Fruit fly (Drosophila melanogaster) whole organism, embryonic: ENCODE data around the gene Vps29.

Experiments used
- ATbp ChIP-seq: fragments of 200-800 bp; sonication (Bioruptor generic); optimal IDR thresholded peaks from 2 replicates; lab custom pipeline; 2017; ENCODE audit warnings: missing biosample characterization, mild to moderate bottlenecking, missing genetic modification characterization, missing genetic modification reagents
- Asciz ChIP-seq: fragments of 200-800 bp; sonication (Bioruptor generic); optimal IDR thresholded peaks from 2 replicates; lab custom pipeline; 2017; ENCODE audit warnings: missing biosample characterization, mild to moderate bottlenecking, missing genetic modification characterization, missing genetic modification reagents
- Blimp-1 ChIP-seq: fragments of 200-800 bp; sonication (Bioruptor generic); optimal IDR thresholded peaks from 3 replicates; lab custom pipeline; 2018; ENCODE audit warnings: missing biosample characterization, missing genetic modification characterization, mild to moderate bottlenecking, moderate library complexity, missing genetic modification reagents
- CG10274 ChIP-seq: fragments of 200-800 bp; sonication (Bioruptor generic); optimal IDR thresholded peaks from 3 replicates; lab custom pipeline; 2017; ENCODE audit warnings: missing biosample characterization, mild to moderate bottlenecking, missing genetic modification characterization
- CG10543 ChIP-seq: fragments of 200-800 bp; sonication (Bioruptor generic); optimal IDR thresholded peaks from 3 replicates; lab custom pipeline; 2017; ENCODE audit warnings: missing biosample characterization, mild to moderate bottlenecking, missing genetic modification characterization, moderate library complexity
- CG11504 ChIP-seq: fragments of 200-800 bp; sonication (Bioruptor generic); optimal IDR thresholded peaks from 3 replicates; lab custom pipeline; 2019; ENCODE audit warnings: missing biosample characterization, mild to moderate bottlenecking, missing genetic modification characterization, moderate library complexity
- CG12769 ChIP-seq: fragments of 200-800 bp; sonication (Bioruptor generic); optimal IDR thresholded peaks from 2 replicates; lab custom pipeline; 2019; ENCODE audit warnings: missing biosample characterization, mild to moderate bottlenecking, missing genetic modification characterization, moderate library complexity
- CG13894 ChIP-seq: fragments of 200-800 bp; sonication (Bioruptor generic); optimal IDR thresholded peaks from 3 replicates; lab custom pipeline; 2018; ENCODE audit warnings: missing biosample characterization, mild to moderate bottlenecking, missing genetic modification characterization, moderate library complexity
- CG14710 ChIP-seq: fragments of 200-800 bp; sonication (Bioruptor generic); optimal IDR thresholded peaks from 3 replicates; lab custom pipeline; 2019; ENCODE audit warnings: missing biosample characterization, mild to moderate bottlenecking, missing genetic modification characterization, moderate library complexity
- CG15601 ChIP-seq: fragments of 200-800 bp; sonication (Bioruptor generic); optimal IDR thresholded peaks from 3 replicates; lab custom pipeline; 2019; ENCODE audit warnings: missing biosample characterization, mild to moderate bottlenecking, missing genetic modification characterization, moderate library complexity
- CG1603 ChIP-seq: fragments of 200-800 bp; sonication (Bioruptor generic); optimal IDR thresholded peaks from 2 replicates; lab custom pipeline; 2019; ENCODE audit warnings: missing biosample characterization, mild to moderate bottlenecking, missing genetic modification characterization, moderate library complexity
- CG16863 ChIP-seq: fragments of 200-800 bp; sonication (Bioruptor generic); optimal IDR thresholded peaks from 3 replicates; lab custom pipeline; 2016; ENCODE audit warnings: missing biosample characterization, missing genetic modification characterization
- CG17359 ChIP-seq: fragments of 200-800 bp; sonication (Bioruptor generic); optimal IDR thresholded peaks from 3 replicates; lab custom pipeline; 2018; ENCODE audit warnings: missing biosample characterization, mild to moderate bottlenecking, missing genetic modification characterization, moderate library complexity
- CG2875 ChIP-seq: fragments of 200-800 bp; sonication (Bioruptor generic); optimal IDR thresholded peaks from 2 replicates; lab custom pipeline; 2017; ENCODE audit warnings: missing biosample characterization, mild to moderate bottlenecking, missing genetic modification characterization, missing genetic modification reagents
- CG34224 ChIP-seq: fragments of 200-800 bp; sonication (Bioruptor generic); IDR thresholded peaks from 3 replicates; pipeline ENCODE4 v1.3.6; 2022; ENCODE audit warnings: missing biosample characterization, missing genetic modification characterization; ENCODE audit not compliant: partially characterized antibody
- CG6689 ChIP-seq: fragments of 200-800 bp; sonication (Bioruptor generic); IDR thresholded peaks from 2 replicates; pipeline ENCODE4 v1.3.6; 2022; ENCODE audit warnings: missing biosample characterization, missing genetic modification characterization
- CG7987 ChIP-seq: fragments of 200-800 bp; sonication (Bioruptor generic); optimal IDR thresholded peaks from 2 replicates; lab custom pipeline; 2018; ENCODE audit warnings: missing biosample characterization, mild to moderate bottlenecking, missing genetic modification characterization, moderate library complexity
- CG8290 ChIP-seq, 3 experiments: fragments of 200-800 bp; sonication (Bioruptor generic); optimal IDR thresholded peaks; 2 replicates each; lab custom pipeline; 2016 to 2019; ENCODE audit warnings: missing biosample characterization in 3 of 3, missing genetic modification characterization in 3 of 3, mild to moderate bottlenecking in 2 of 3, moderate library complexity in 1 of 3
- Ets65A ChIP-seq: fragments of 200-800 bp; sonication (Bioruptor generic); peaks from one replicate; lab custom pipeline; 2016; ENCODE audit warnings: missing biosample characterization, missing genetic modification characterization
- HmgZ ChIP-seq: fragments of 200-800 bp; sonication (Bioruptor generic); optimal IDR thresholded peaks from 2 replicates; lab custom pipeline; 2018; ENCODE audit warnings: missing biosample characterization, mild to moderate bottlenecking, missing genetic modification characterization
- Hr51 ChIP-seq, 2 experiments: fragments of 200-800 bp; sonication (Bioruptor generic); optimal IDR thresholded peaks; 2 replicates in 1 of 2; 3 replicates in 1 of 2; lab custom pipeline; 2016 to 2018; ENCODE audit warnings: missing biosample characterization in 2 of 2, missing genetic modification characterization in 2 of 2, mild to moderate bottlenecking in 1 of 2, moderate library complexity in 1 of 2
- Mad ChIP-seq: fragments of 200-800 bp; sonication (Bioruptor generic); optimal IDR thresholded peaks from 2 replicates; lab custom pipeline; 2016; ENCODE audit warnings: missing biosample characterization, missing genetic modification characterization
- Med ChIP-seq: fragments of 200-800 bp; sonication (Bioruptor generic); peaks from one replicate; lab custom pipeline; 2016; ENCODE audit warnings: missing biosample characterization, missing genetic modification characterization, mild to moderate bottlenecking, inconsistent platforms, moderate library complexity
- Sox100B ChIP-seq: fragments of 200-800 bp; sonication (Bioruptor generic); optimal IDR thresholded peaks from 3 replicates; lab custom pipeline; 2018; ENCODE audit warnings: missing biosample characterization, mild to moderate bottlenecking, missing genetic modification characterization
- Sox102F ChIP-seq: fragments of 200-800 bp; sonication (Bioruptor generic); optimal IDR thresholded peaks from 2 replicates; lab custom pipeline; 2018; ENCODE audit warnings: missing biosample characterization, mild to moderate bottlenecking, missing genetic modification characterization, moderate library complexity
- Xrp1 ChIP-seq: fragments of 200-800 bp; sonication (Bioruptor generic); IDR thresholded peaks from 2 replicates; pipeline ENCODE4 v1.3.6; 2022; ENCODE audit warnings: missing biosample characterization, missing genetic modification characterization
- bsh ChIP-seq, 2 experiments: fragments of 200-800 bp; sonication (Bioruptor generic); optimal IDR thresholded peaks; 2 replicates each; lab custom pipeline; 2017 to 2018; ENCODE audit warnings: mild to moderate bottlenecking in 2 of 2, missing biosample characterization in 2 of 2, missing genetic modification characterization in 2 of 2, moderate library complexity in 1 of 2
- chinmo ChIP-seq: fragments of 200-800 bp; sonication (Bioruptor generic); IDR thresholded peaks from 4 replicates; pipeline ENCODE4 v1.3.6; 2022; ENCODE audit warnings: missing biosample characterization, missing genetic modification characterization; ENCODE audit not compliant: partially characterized antibody
- grn ChIP-seq: fragments of 200-800 bp; sonication (Bioruptor generic); optimal IDR thresholded peaks from 3 replicates; lab custom pipeline; 2017; ENCODE audit warnings: missing biosample characterization, missing genetic modification characterization
- klu ChIP-seq: fragments of 200-800 bp; sonication (Bioruptor generic); IDR thresholded peaks from 2 replicates; pipeline ENCODE4 v1.3.6; 2022; ENCODE audit warnings: missing biosample characterization, missing genetic modification characterization
- sd ChIP-seq: fragments of 200-800 bp; sonication (Bioruptor generic); optimal IDR thresholded peaks from 3 replicates; lab custom pipeline; 2018; ENCODE audit warnings: missing biosample characterization, mild to moderate bottlenecking, missing genetic modification characterization, moderate library complexity
- sens ChIP-seq: fragments of 200-800 bp; sonication (Bioruptor generic); peaks from one replicate; lab custom pipeline; 2016; ENCODE audit warnings: missing biosample characterization, missing genetic modification characterization
- seq ChIP-seq: fragments of 200-800 bp; sonication (Bioruptor generic); IDR thresholded peaks from 2 replicates; pipeline ENCODE4 v1.3.6; 2022; ENCODE audit warnings: missing biosample characterization, missing genetic modification characterization
- sug ChIP-seq: fragments of 200-800 bp; optimal IDR thresholded peaks from 2 replicates; lab custom pipeline; 2019; ENCODE audit warnings: missing biosample characterization, mild to moderate bottlenecking, missing genetic modification characterization, moderate library complexity
- toy ChIP-seq: fragments of 200-800 bp; sonication (Bioruptor generic); IDR thresholded peaks from 2 replicates; pipeline ENCODE4 v1.3.6; 2022; ENCODE audit warnings: missing biosample characterization, missing genetic modification characterization
- unpg ChIP-seq: fragments of 200-800 bp; sonication (Bioruptor generic); optimal IDR thresholded peaks from 3 replicates; lab custom pipeline; 2018; ENCODE audit warnings: missing biosample characterization, mild to moderate bottlenecking, missing genetic modification characterization, moderate library complexity
- wek ChIP-seq: fragments of 200-800 bp; sonication (Bioruptor generic); optimal IDR thresholded peaks from 3 replicates; lab custom pipeline; 2018; ENCODE audit warnings: missing biosample characterization, mild to moderate bottlenecking, missing genetic modification characterization, moderate library complexity

Vps29 gene

DNA sequence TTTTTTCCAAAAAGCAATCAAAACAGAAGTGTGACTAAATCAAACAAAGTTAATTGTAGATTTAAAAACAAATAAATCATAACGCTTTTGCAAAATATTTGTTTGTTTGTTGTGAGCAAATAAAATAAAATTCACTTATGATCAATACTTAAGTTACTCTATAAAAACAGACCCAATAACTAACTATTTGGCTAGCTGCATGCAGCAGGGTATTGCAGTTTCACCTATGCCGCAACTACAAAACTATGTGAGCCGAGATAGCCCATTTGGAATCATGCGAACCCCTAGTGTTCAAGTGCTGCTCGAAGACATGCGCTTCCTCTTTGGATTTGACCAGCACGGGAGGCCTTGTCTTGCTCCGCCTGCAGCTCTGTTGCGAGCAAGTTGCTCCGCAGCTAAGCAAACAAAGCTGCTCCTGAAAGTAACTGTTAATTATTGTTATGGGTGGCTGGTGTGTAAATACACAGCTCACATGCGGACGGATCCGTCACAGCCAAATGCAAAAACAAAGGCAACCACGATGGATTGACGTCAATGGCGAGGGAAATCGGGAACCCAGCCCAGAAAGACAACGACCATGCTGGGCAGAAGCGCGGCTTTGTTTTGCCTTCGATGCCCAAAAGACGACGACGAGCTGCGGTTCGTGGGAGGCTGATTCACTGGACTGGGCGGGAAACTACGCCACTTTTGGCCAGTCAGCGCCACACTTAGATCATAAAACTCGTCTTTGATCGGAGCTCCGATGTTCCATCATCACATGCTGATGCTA is 28.4 kb upstream of the Vps29 start (continued):
- TF ChIP-seq CG14710 (tag; lab: Kevin White, UChicago) (peak; percentile 11), sug (tag; lab: Kevin White, UChicago) (peak; percentile 9), Ets65A (GFP tag; lab: Kevin White, UChicago) (peak; percentile 33), CG11504 (peak; percentile 37), HmgZ (tag; lab: Kevin White, UChicago) (peak; percentile 13), Hr51 (GFP tag; optimal IDR thresholded peaks at IDR 0.05; lab: Kevin White, UChicago) (peak in 1 of 2 experiments; percentile 15), CG15601 (tag; lab: Kevin White, UChicago) (peak; percentile 21), sens (peak; percentile 68), CG10274 (GFP tag; lab: Kevin White, UChicago) (peak; percentile 81), toy (GFP tag; lab: Robert Waterston, UW) (no peak), CG2875 (GFP tag; lab: Kevin White, UChicago) (peak; percentile 0), Asciz (GFP tag; lab: Kevin White, UChicago) (peak; percentile 0), klu (GFP tag; lab: Robert Waterston, UW) (0 out of 2 replicates have a peak, but pooled peaks have one; percentile 21), CG8290 (GFP tag; optimal IDR thresholded peaks at IDR 0.05; lab: Kevin White, UChicago) (no peak), CG8290 (tag; optimal IDR thresholded peaks at IDR 0.05; lab: Kevin White, UChicago) (peak in 1 of 2 experiments; percentile 2), CG7987 (GFP tag; lab: Kevin White, UChicago) (peak; percentile 38), CG10543 (GFP tag; lab: Kevin White, UChicago) (peak; percentile 35), CG17359 (peak; percentile 27), seq (GFP tag; lab: Robert Waterston, UW) (no peak), CG16863 (GFP tag; lab: Kevin White, UChicago) (peak; percentile 0), Med (GFP tag; lab: Kevin White, UChicago) (peak; percentile 63), unpg (GFP tag; lab: Kevin White, UChicago) (peak; percentile 5), Blimp-1 (GFP tag; lab: Kevin White, UChicago) (peak; percentile 16), ATbp (peak; percentile 42), bsh (GFP tag; optimal IDR thresholded peaks at IDR 0.05; lab: Kevin White, UChicago) (peak in 1 of 2 experiments; percentile 22), Xrp1 (peak; percentile 38; the same call in 1 of the 2 replicates), chinmo (GFP tag; lab: Robert Waterston, UW) (peak; percentile 87; the same call in 2 of the 4 replicates), CG34224 (GFP tag; lab: Robert Waterston, UW) (no peak), CG1603 (tag; lab: Kevin White, UChicago) (peak; percentile 29), wek (peak; percentile 25), Mad (no peak), Sox102F (peak; percentile 22), CG12769 (peak; percentile 83), Sox100B (GFP tag; lab: Kevin White, UChicago) (peak; percentile 30)
- TF ChIP-seq, all 482 proteins: peak for 39

DNA sequence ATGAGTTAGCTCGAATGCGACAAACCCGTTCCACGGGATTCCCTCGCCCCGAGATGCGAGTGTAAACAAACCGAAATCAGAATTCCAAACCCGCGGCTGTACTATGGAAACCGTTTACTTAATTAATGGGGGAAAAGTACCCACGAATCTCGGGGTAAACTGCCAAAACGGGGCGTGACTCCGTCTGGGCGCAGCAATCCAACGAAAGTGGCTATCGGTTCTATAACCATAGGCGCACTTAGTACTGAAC is 27.9 kb upstream of the Vps29 start:
- peak; percentile 37 for TF ChIP-seq CG13894 (tag; lab: Kevin White, UChicago)
- peak; percentile 80 for TF ChIP-seq sd
- TF ChIP-seq grn (GFP tag; lab: Kevin White, UChicago), result no peak
- TF ChIP-seq Ets65A (GFP tag; lab: Kevin White, UChicago), result peak; percentile 61
- no peak for TF ChIP-seq CG6689
